Worm (Caenorhabditis elegans) whole organism, L1 larva: Measurements from ENCODE around the gene tomm-22.

Source experiments
- C16A3.4 ChIP-seq: fragments of 150-350 bp; optimal IDR thresholded peaks from 2 replicates; lab custom pipeline; 2014; ENCODE audit warnings: missing biosample characterization, missing genetic modification characterization
- C34B4.2 ChIP-seq: sonication (generic microtip); optimal IDR thresholded peaks from 2 replicates; lab custom pipeline; 2017; ENCODE audit warnings: mild to moderate bottlenecking, missing genetic modification characterization, missing compliant biosample characterization
- Y116A8C.19 ChIP-seq: sonication (generic microtip); optimal IDR thresholded peaks from 2 replicates; lab custom pipeline; 2016; ENCODE audit warnings: missing compliant biosample characterization, missing genetic modification characterization, borderline replicate concordance
- aha-1 ChIP-seq: fragments of 150-350 bp; optimal IDR thresholded peaks from 2 replicates; lab custom pipeline; 2014; ENCODE audit warnings: missing biosample characterization, missing genetic modification characterization
- alr-1 ChIP-seq: fragments of 200-800 bp; sonication (Bioruptor generic); optimal IDR thresholded peaks from 2 replicates; lab custom pipeline; 2018; ENCODE audit warnings: borderline replicate concordance, mild to moderate bottlenecking, missing genetic modification characterization, missing compliant biosample characterization
- aly-2 ChIP-seq: fragments of 150-350 bp; optimal IDR thresholded peaks from 2 replicates; lab custom pipeline; 2014; ENCODE audit warnings: missing biosample characterization, missing genetic modification characterization
- ama-1 ChIP-seq: fragments of 150-350 bp; optimal IDR thresholded peaks from 2 replicates; lab custom pipeline; 2014
- blmp-1 ChIP-seq: fragments of 150-350 bp; optimal IDR thresholded peaks from 2 replicates; lab custom pipeline; 2014; ENCODE audit warnings: missing biosample characterization, missing genetic modification characterization
- ceh-63 ChIP-seq: fragments of 200-800 bp; sonication (Bioruptor generic); optimal IDR thresholded peaks from 2 replicates; lab custom pipeline; 2018; ENCODE audit warnings: mild to moderate bottlenecking, missing genetic modification characterization, missing compliant biosample characterization
- ceh-8 ChIP-seq: fragments of 200-800 bp; sonication (Bioruptor generic); optimal IDR thresholded peaks from 2 replicates; lab custom pipeline; 2018; ENCODE audit warnings: mild to moderate bottlenecking, missing genetic modification characterization, moderate library complexity, missing compliant biosample characterization
- ces-1 ChIP-seq: fragments of 150-350 bp; optimal IDR thresholded peaks from 2 replicates; lab custom pipeline; 2014; ENCODE audit warnings: missing biosample characterization, missing genetic modification reagents, missing genetic modification characterization
- dpl-1 ChIP-seq, 3 experiments: fragments of 150-350 bp in 2 of 3; sonication (generic microtip) in 1 of 3; optimal IDR thresholded peaks; 2 replicates each; lab custom pipeline; 2014 to 2017; ENCODE audit warnings: missing biosample characterization in 3 of 3, missing genetic modification characterization in 3 of 3, missing genetic modification reagents in 3 of 3
- efl-1 ChIP-seq, 4 experiments: fragments of 150-350 bp; optimal IDR thresholded peaks in 3 of 4; peaks in 1 of 4; 1 replicate in 1 of 4; 2 replicates in 3 of 4; lab custom pipeline; 2014; ENCODE audit warnings: missing biosample characterization in 2 of 4, missing genetic modification characterization in 2 of 4, missing genetic modification reagents in 2 of 4
- efl-3 ChIP-seq: fragments of 200-800 bp; sonication (Bioruptor generic); optimal IDR thresholded peaks from 2 replicates; lab custom pipeline; 2018; ENCODE audit warnings: mild to moderate bottlenecking, missing genetic modification characterization, missing compliant biosample characterization
- egl-13 ChIP-seq: sonication (generic microtip); optimal IDR thresholded peaks from 2 replicates; lab custom pipeline; 2016; ENCODE audit warnings: missing genotype, missing genetic modification reagents, missing genetic modification characterization, missing compliant biosample characterization
- elt-2 ChIP-seq: sonication (generic microtip); optimal IDR thresholded peaks from 2 replicates; lab custom pipeline; 2016; ENCODE audit warnings: missing genetic modification characterization, mild to moderate bottlenecking, inconsistent platforms, missing compliant biosample characterization, missing genetic modification reagents
- elt-3 ChIP-seq, 6 experiments: fragments of 150-350 bp in 1 of 6; sonication (generic microtip); optimal IDR thresholded peaks; 2 replicates each; lab custom pipeline; 2017 to 2018; ENCODE audit warnings: missing biosample characterization in 6 of 6, missing genetic modification characterization in 6 of 6, inconsistent platforms in 1 of 6
- ets-5 ChIP-seq: fragments of 200-800 bp; sonication (Bioruptor generic); IDR thresholded peaks from 2 replicates; pipeline ENCODE4 v1.3.6; 2022; ENCODE audit warnings: missing genetic modification characterization, missing compliant biosample characterization
- fkh-10 ChIP-seq: sonication (generic microtip); optimal IDR thresholded peaks from 2 replicates; lab custom pipeline; 2017; ENCODE audit warnings: missing biosample characterization, missing genetic modification reagents, missing genetic modification characterization
- fkh-4 ChIP-seq: sonication (generic microtip); optimal IDR thresholded peaks from 2 replicates; lab custom pipeline; 2016; ENCODE audit warnings: missing compliant biosample characterization, missing genetic modification characterization, borderline replicate concordance
- fos-1 ChIP-seq: fragments of 150-350 bp; optimal IDR thresholded peaks from 2 replicates; lab custom pipeline; 2014; ENCODE audit warnings: missing biosample characterization, missing genetic modification characterization
- hlh-17 ChIP-seq: fragments of 200-800 bp; sonication (Bioruptor generic); optimal IDR thresholded peaks from 2 replicates; lab custom pipeline; 2018; ENCODE audit warnings: missing genetic modification characterization, mild to moderate bottlenecking, missing compliant biosample characterization, moderate library complexity, borderline replicate concordance
- hlh-4 ChIP-seq: sonication (generic microtip); optimal IDR thresholded peaks from 2 replicates; lab custom pipeline; 2016; ENCODE audit warnings: mild to moderate bottlenecking, missing genetic modification characterization, missing compliant biosample characterization
- hpl-2 ChIP-seq: fragments of 150-350 bp; optimal IDR thresholded peaks from 2 replicates; lab custom pipeline; 2014; ENCODE audit warnings: missing biosample characterization, missing genetic modification reagents, missing genetic modification characterization
- irx-1 ChIP-seq: sonication (generic microtip); optimal IDR thresholded peaks from 2 replicates; lab custom pipeline; 2016; ENCODE audit warnings: missing genetic modification characterization, missing compliant biosample characterization
- isw-1 ChIP-seq: fragments of 200-800 bp; sonication (Bioruptor generic); IDR thresholded peaks from 2 replicates; pipeline ENCODE4 v1.3.6; 2022; ENCODE audit warnings: missing genetic modification characterization, missing compliant biosample characterization
- jun-1 ChIP-seq: fragments of 150-350 bp; optimal IDR thresholded peaks from 2 replicates; lab custom pipeline; 2014; ENCODE audit warnings: missing biosample characterization, missing genetic modification reagents, missing genetic modification characterization
- lin-13 ChIP-seq: fragments of 150-350 bp; optimal IDR thresholded peaks from 2 replicates; lab custom pipeline; 2014; ENCODE audit warnings: missing biosample characterization, missing genetic modification reagents, missing genetic modification characterization
- lin-15B ChIP-seq: fragments of 150-350 bp; sonication (generic microtip); optimal IDR thresholded peaks from 3 replicates; lab custom pipeline; 2014; ENCODE audit warnings: missing biosample characterization, missing genetic modification characterization
- lsy-2 ChIP-seq, 2 experiments: fragments of 150-350 bp; optimal IDR thresholded peaks; 2 replicates each; lab custom pipeline; 2014; ENCODE audit warnings: missing biosample characterization in 2 of 2, missing genetic modification characterization in 2 of 2
- mab-9 ChIP-seq: fragments of 200-800 bp; sonication (Bioruptor generic); IDR thresholded peaks from 2 replicates; pipeline ENCODE4 v1.3.6; 2022; ENCODE audit warnings: missing genetic modification reagents, missing genetic modification characterization, missing compliant biosample characterization
- mdl-1 ChIP-seq, 2 experiments: fragments of 150-350 bp; optimal IDR thresholded peaks; 2 replicates each; lab custom pipeline; 2014 to 2017; ENCODE audit warnings: missing biosample characterization in 2 of 2, missing genetic modification characterization in 2 of 2, inconsistent platforms in 1 of 2
- mef-2 ChIP-seq: fragments of 150-350 bp; optimal IDR thresholded peaks from 2 replicates; lab custom pipeline; 2014; ENCODE audit warnings: missing biosample characterization, missing genetic modification characterization
- nhr-12 ChIP-seq: sonication (generic microtip); optimal IDR thresholded peaks from 2 replicates; lab custom pipeline; 2017; ENCODE audit warnings: missing biosample characterization, missing genetic modification characterization
- nhr-20 ChIP-seq: sonication (generic microtip); optimal IDR thresholded peaks from 2 replicates; lab custom pipeline; 2016; ENCODE audit warnings: mild to moderate bottlenecking, missing genetic modification characterization, missing compliant biosample characterization
- nhr-28 ChIP-seq: fragments of 150-350 bp; optimal IDR thresholded peaks from 2 replicates; lab custom pipeline; 2014; ENCODE audit warnings: missing biosample characterization, missing genetic modification characterization
- nhr-47 ChIP-seq: sonication (generic microtip); optimal IDR thresholded peaks from 2 replicates; lab custom pipeline; 2016; ENCODE audit warnings: mild to moderate bottlenecking, missing genetic modification characterization, moderate library complexity, missing compliant biosample characterization
- nhr-76 ChIP-seq: sonication (generic microtip); optimal IDR thresholded peaks from 2 replicates; lab custom pipeline; 2017; ENCODE audit warnings: missing biosample characterization, missing genetic modification characterization
- pag-3 ChIP-seq: sonication (generic microtip); optimal IDR thresholded peaks from 2 replicates; lab custom pipeline; 2017; ENCODE audit warnings: missing genetic modification characterization, mild to moderate bottlenecking, missing compliant biosample characterization, antibody characterized with exemption, borderline replicate concordance; ENCODE audit not compliant: insufficient read depth
- pax-3 ChIP-seq: fragments of 200-800 bp; sonication (Bioruptor generic); optimal IDR thresholded peaks from 2 replicates; lab custom pipeline; 2018; ENCODE audit warnings: mild to moderate bottlenecking, missing genetic modification characterization, moderate library complexity, missing compliant biosample characterization
- snpc-4 ChIP-seq: fragments of 150-350 bp; optimal IDR thresholded peaks from 2 replicates; lab custom pipeline; 2014; ENCODE audit warnings: missing biosample characterization, missing genetic modification characterization
- snu-23 ChIP-seq: sonication (generic microtip); optimal IDR thresholded peaks from 2 replicates; lab custom pipeline; 2016; ENCODE audit warnings: missing genetic modification characterization, missing compliant biosample characterization
- sup-37 ChIP-seq: fragments of 200-800 bp; sonication (Bioruptor generic); optimal IDR thresholded peaks from 2 replicates; lab custom pipeline; 2018; ENCODE audit warnings: mild to moderate bottlenecking, missing genetic modification characterization, missing compliant biosample characterization
- swsn-7 ChIP-seq: sonication (generic microtip); optimal IDR thresholded peaks from 2 replicates; lab custom pipeline; 2016; ENCODE audit warnings: missing genetic modification characterization, missing compliant biosample characterization
- tbx-2 ChIP-seq: sonication (generic microtip); optimal IDR thresholded peaks from 2 replicates; lab custom pipeline; 2016; ENCODE audit warnings: missing genetic modification characterization, missing compliant biosample characterization
- tlp-1 ChIP-seq: fragments of 150-350 bp; optimal IDR thresholded peaks from 2 replicates; lab custom pipeline; 2014; ENCODE audit warnings: missing biosample characterization, missing genetic modification characterization
- unc-30 ChIP-seq: sonication (generic microtip); optimal IDR thresholded peaks from 2 replicates; lab custom pipeline; 2017; ENCODE audit warnings: missing biosample characterization, missing genetic modification characterization
- unc-98 ChIP-seq: fragments of 200-800 bp; sonication (Bioruptor generic); IDR thresholded peaks from 2 replicates; pipeline ENCODE4 v1.3.6; 2022; ENCODE audit warnings: missing genetic modification characterization, missing compliant biosample characterization
- xbp-1 ChIP-seq: sonication (generic microtip); optimal IDR thresholded peaks from 2 replicates; lab custom pipeline; 2016; ENCODE audit warnings: missing genetic modification characterization, missing compliant biosample characterization
- zag-1 ChIP-seq: fragments of 150-350 bp; optimal IDR thresholded peaks from 2 replicates; lab custom pipeline; 2014; ENCODE audit warnings: missing biosample characterization, missing genetic modification characterization
- zip-4 ChIP-seq: fragments of 200-800 bp; sonication (Bioruptor generic); optimal IDR thresholded peaks from 2 replicates; lab custom pipeline; 2018; ENCODE audit warnings: mild to moderate bottlenecking, missing genetic modification characterization, moderate library complexity, missing compliant biosample characterization
- ztf-11 ChIP-seq, 2 experiments: sonication (generic microtip); optimal IDR thresholded peaks; 2 replicates each; lab custom pipeline; 2016 to 2017; ENCODE audit warnings: missing genetic modification characterization in 2 of 2, missing biosample characterization in 1 of 2, missing compliant biosample characterization in 1 of 2

The tomm-22 gene

DNA sequence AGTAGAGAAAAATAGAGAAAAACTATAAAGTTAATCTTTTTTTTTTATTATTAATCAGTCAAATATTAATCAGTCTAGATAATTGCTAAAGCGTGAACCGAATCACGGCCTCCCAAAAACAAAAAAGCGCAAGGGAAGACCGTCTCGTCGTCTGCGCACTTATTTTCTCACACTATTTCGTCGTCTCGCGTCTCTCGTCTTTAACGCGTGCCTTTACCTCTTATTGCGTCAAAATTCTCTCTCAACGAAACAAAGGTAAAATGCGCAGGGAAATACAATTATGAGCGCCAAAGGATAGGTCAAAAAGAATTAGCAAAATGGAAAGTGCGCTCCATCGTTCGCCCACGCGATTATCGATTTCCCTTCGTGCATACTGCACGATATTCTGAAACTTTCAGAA lies 35.8 kb upstream of the tomm-22 start:
- TF ChIP-seq jun-1 (tag; lab: Kevin White, UChicago) (no peak), ceh-63 (GFP tag; lab: Kevin White, UChicago) (no peak), ces-1 (GFP tag; lab: Kevin White, UChicago) (no peak), fkh-10 (peak; percentile 6), sup-37 (GFP tag; lab: Kevin White, UChicago) (peak; percentile 47), Y116A8C.19 (tag; lab: Kevin White, UChicago) (no peak), elt-3 (tag; optimal IDR thresholded peaks at IDR 0.05; lab: Kevin White, UChicago) (no peak), hlh-17 (no peak), fkh-4 (no peak), isw-1 (GFP tag; lab: Robert Waterston, UW) (peak; percentile 54), irx-1 (peak; percentile 53), C16A3.4 (tag; lab: Kevin White, UChicago) (no peak), ceh-8 (peak; percentile 46), mab-9 (GFP tag; lab: Robert Waterston, UW) (peak; percentile 55; the same call in 1 of the 2 replicates), unc-30 (tag; lab: Kevin White, UChicago) (no peak), nhr-47 (tag; lab: Kevin White, UChicago) (peak; percentile 88), zip-4 (peak; percentile 40), ztf-11 (tag; optimal IDR thresholded peaks at IDR 0.05; lab: Kevin White, UChicago) (peak in 1 of 2 experiments; percentile 36), zag-1 (tag; lab: Kevin White, UChicago) (no peak), tbx-2 (tag; lab: Kevin White, UChicago) (peak; percentile 81), snu-23 (peak; percentile 79), xbp-1 (tag; lab: Kevin White, UChicago) (peak; percentile 69), hpl-2 (GFP tag; lab: Kevin White, UChicago) (peak; percentile 35), dpl-1 (GFP tag; optimal IDR thresholded peaks at IDR 0.05; lab: Kevin White, UChicago) (peak; percentile 55 to 72 (median 66)), alr-1 (tag; lab: Kevin White, UChicago) (no peak), aha-1 (tag; lab: Kevin White, UChicago) (no peak), fos-1 (tag; lab: Kevin White, UChicago) (no peak), nhr-28 (tag; lab: Kevin White, UChicago) (no peak), nhr-20 (tag; lab: Kevin White, UChicago) (peak; percentile 76), aly-2 (no peak), efl-1 (optimal IDR thresholded peaks at IDR 0.05; lab: Kevin White, UChicago) (peak; percentile 86 to 91), efl-1 (GFP tag; optimal IDR thresholded peaks at IDR 0.05 in 1 of 2; lab: Kevin White, UChicago) (peak; percentile 62 to 98), swsn-7 (tag; lab: Kevin White, UChicago) (peak; percentile 70), mdl-1 (tag; optimal IDR thresholded peaks at IDR 0.05; lab: Kevin White, UChicago) (peak in 1 of 2 experiments; percentile 59), blmp-1 (tag; lab: Kevin White, UChicago) (peak; percentile 9), lsy-2 (tag; optimal IDR thresholded peaks at IDR 0.05; lab: Kevin White, UChicago) (peak; percentile 64 to 75), nhr-76 (tag; lab: Kevin White, UChicago) (no peak), ama-1 (no peak), lin-13 (GFP tag; lab: Kevin White, UChicago) (peak; percentile 22), snpc-4 (tag; lab: Kevin White, UChicago) (no peak), tlp-1 (no peak), nhr-12 (tag; lab: Kevin White, UChicago) (no peak), mef-2 (tag; lab: Kevin White, UChicago) (no peak), egl-13 (tag; lab: Kevin White, UChicago) (peak; percentile 44), elt-2 (tag; lab: Kevin White, UChicago) (peak; percentile 57), C34B4.2 (tag; lab: Kevin White, UChicago) (no peak), lin-15B (no peak), unc-98 (GFP tag; lab: Robert Waterston, UW) (no peak), efl-3 (GFP tag; lab: Kevin White, UChicago) (no peak), pag-3 (no peak), hlh-4 (tag; lab: Kevin White, UChicago) (no peak), ets-5 (GFP tag; lab: Robert Waterston, UW) (no peak), pax-3 (tag; lab: Kevin White, UChicago) (peak; percentile 54)
